Fruit fly (Drosophila melanogaster) whole organism, prepupa: ENCODE data around the gene Pdh.

Experiments
- Blimp-1 ChIP-seq: fragments of 200-800 bp; sonication (Bioruptor generic); optimal IDR thresholded peaks from 3 replicates; lab custom pipeline; 2017; ENCODE audit warnings: missing biosample characterization, missing genetic modification characterization, mild to moderate bottlenecking, moderate library complexity, missing genetic modification reagents
- CG10631 ChIP-seq: fragments of 200-800 bp; sonication (Bioruptor generic); optimal IDR thresholded peaks from 2 replicates; lab custom pipeline; 2016; ENCODE audit warnings: missing biosample characterization, missing genetic modification characterization
- CG10669 ChIP-seq: fragments of 200-800 bp; sonication (Bioruptor generic); optimal IDR thresholded peaks from 3 replicates; lab custom pipeline; 2018; ENCODE audit warnings: missing biosample characterization, mild to moderate bottlenecking, missing genetic modification characterization, moderate library complexity
- CG11294 ChIP-seq: fragments of 200-800 bp; sonication (Bioruptor generic); IDR thresholded peaks from 2 replicates; pipeline ENCODE4 v1.3.6; 2022; ENCODE audit warnings: missing biosample characterization, missing genetic modification characterization
- CG11902 ChIP-seq: fragments of 200-800 bp; sonication (Bioruptor generic); optimal IDR thresholded peaks from 3 replicates; lab custom pipeline; 2016; ENCODE audit warnings: missing biosample characterization, missing genetic modification characterization
- CG15336 ChIP-seq: fragments of 200-800 bp; sonication (Bioruptor generic); IDR thresholded peaks from 2 replicates; pipeline ENCODE4 v1.3.6; 2022; ENCODE audit warnings: missing biosample characterization, missing genetic modification characterization
- CG1621 ChIP-seq: fragments of 200-800 bp; sonication (Bioruptor generic); optimal IDR thresholded peaks from 3 replicates; lab custom pipeline; 2018; ENCODE audit warnings: missing biosample characterization, mild to moderate bottlenecking, missing genetic modification characterization
- CG16779 ChIP-seq: fragments of 200-800 bp; sonication (Bioruptor generic); optimal IDR thresholded peaks from 3 replicates; lab custom pipeline; 2017; ENCODE audit warnings: missing biosample characterization, mild to moderate bottlenecking, missing genetic modification characterization
- CG3032 ChIP-seq: fragments of 200-800 bp; optimal IDR thresholded peaks from 2 replicates; lab custom pipeline; 2019; ENCODE audit warnings: missing biosample characterization, mild to moderate bottlenecking, missing genetic modification characterization, moderate library complexity
- CG31627 ChIP-seq: fragments of 200-800 bp; sonication (Bioruptor generic); optimal IDR thresholded peaks from 3 replicates; lab custom pipeline; 2016; ENCODE audit warnings: missing biosample characterization, missing genetic modification characterization
- CG32006 ChIP-seq: fragments of 200-800 bp; sonication (Bioruptor generic); optimal IDR thresholded peaks from 3 replicates; lab custom pipeline; 2017; ENCODE audit warnings: missing biosample characterization, mild to moderate bottlenecking, missing genetic modification characterization
- CG34406 ChIP-seq: fragments of 200-800 bp; sonication (Bioruptor generic); optimal IDR thresholded peaks from 3 replicates; lab custom pipeline; 2016; ENCODE audit warnings: missing biosample characterization, missing genetic modification characterization
- CG4318 ChIP-seq: fragments of 200-800 bp; sonication (Bioruptor generic); optimal IDR thresholded peaks from 3 replicates; lab custom pipeline; 2017; ENCODE audit warnings: missing biosample characterization, mild to moderate bottlenecking, missing genetic modification characterization
- CG6163 ChIP-seq: fragments of 200-800 bp; sonication (Bioruptor generic); IDR thresholded peaks from 3 replicates; pipeline ENCODE4 v1.3.6; 2022; ENCODE audit warnings: missing biosample characterization, missing genetic modification characterization
- CG6276 ChIP-seq: fragments of 200-800 bp; sonication (Bioruptor generic); optimal IDR thresholded peaks from 2 replicates; lab custom pipeline; 2017; ENCODE audit warnings: missing biosample characterization, mild to moderate bottlenecking, missing genetic modification characterization
- CG6792 ChIP-seq: fragments of 200-800 bp; sonication (Bioruptor generic); optimal IDR thresholded peaks from 3 replicates; lab custom pipeline; 2016; ENCODE audit warnings: missing biosample characterization, missing genetic modification characterization
- CG6854 ChIP-seq: fragments of 200-800 bp; sonication (Bioruptor generic); optimal IDR thresholded peaks from 2 replicates; lab custom pipeline; 2017; ENCODE audit warnings: missing biosample characterization, mild to moderate bottlenecking, missing genetic modification characterization
- CG7368 ChIP-seq: fragments of 200-800 bp; sonication (Bioruptor generic); optimal IDR thresholded peaks from 3 replicates; lab custom pipeline; 2016; ENCODE audit warnings: missing biosample characterization, missing genetic modification characterization
- CG8119 ChIP-seq: fragments of 200-800 bp; sonication (Bioruptor generic); IDR thresholded peaks from 3 replicates; pipeline ENCODE4 v1.3.6; 2022; ENCODE audit warnings: missing biosample characterization, missing genetic modification characterization
- CG8319 ChIP-seq: fragments of 200-800 bp; sonication (Bioruptor generic); optimal IDR thresholded peaks from 3 replicates; lab custom pipeline; 2016; ENCODE audit warnings: missing biosample characterization, missing genetic modification characterization
- CG8632 ChIP-seq: fragments of 200-800 bp; sonication (Bioruptor generic); optimal IDR thresholded peaks from 3 replicates; lab custom pipeline; 2016; ENCODE audit warnings: missing biosample characterization, missing genetic modification characterization
- CG9139 ChIP-seq: fragments of 200-800 bp; sonication (Bioruptor generic); optimal IDR thresholded peaks from 3 replicates; lab custom pipeline; 2017; ENCODE audit warnings: missing biosample characterization, mild to moderate bottlenecking, missing genetic modification characterization
- Eip78C ChIP-seq: fragments of 200-800 bp; sonication (Bioruptor generic); peaks from one replicate; lab custom pipeline; 2016; ENCODE audit warnings: missing biosample characterization, missing genetic modification characterization
- Eip93F ChIP-seq: fragments of 200-800 bp; sonication (Bioruptor generic); optimal IDR thresholded peaks from 2 replicates; lab custom pipeline; 2016; ENCODE audit warnings: missing biosample characterization, mild to moderate bottlenecking, missing genetic modification characterization
- Ets21C ChIP-seq: fragments of 200-800 bp; sonication (Bioruptor generic); optimal IDR thresholded peaks from 3 replicates; lab custom pipeline; 2016; ENCODE audit warnings: missing biosample characterization, missing genetic modification characterization
- Ets96B ChIP-seq: fragments of 200-800 bp; optimal IDR thresholded peaks from 2 replicates; lab custom pipeline; 2019; ENCODE audit warnings: missing biosample characterization, mild to moderate bottlenecking, missing genetic modification characterization, moderate library complexity
- Gug ChIP-seq: fragments of 200-800 bp; sonication (Bioruptor generic); IDR thresholded peaks from 2 replicates; pipeline ENCODE4 v1.3.6; 2022; ENCODE audit warnings: missing biosample characterization, missing genetic modification characterization
- Hr38 ChIP-seq: sonication (Bioruptor generic); optimal IDR thresholded peaks from 2 replicates; lab custom pipeline; 2016; ENCODE audit warnings: missing biosample characterization, missing genetic modification characterization
- Hr39 ChIP-seq: fragments of 200-800 bp; sonication (Bioruptor generic); optimal IDR thresholded peaks from 2 replicates; lab custom pipeline; 2016; ENCODE audit warnings: missing biosample characterization, missing genetic modification characterization
- Met ChIP-seq: fragments of 200-800 bp; sonication (Bioruptor generic); optimal IDR thresholded peaks from 3 replicates; lab custom pipeline; 2016; ENCODE audit warnings: missing biosample characterization, missing genetic modification characterization
- OdsH ChIP-seq: fragments of 200-800 bp; sonication (Bioruptor generic); optimal IDR thresholded peaks from 3 replicates; lab custom pipeline; 2016; ENCODE audit warnings: missing biosample characterization, missing genetic modification characterization
- Smox ChIP-seq: fragments of 200-800 bp; sonication (Bioruptor generic); optimal IDR thresholded peaks from 3 replicates; lab custom pipeline; 2016; ENCODE audit warnings: missing biosample characterization, missing genetic modification characterization
- Sox102F ChIP-seq: fragments of 200-800 bp; sonication (Bioruptor generic); optimal IDR thresholded peaks from 2 replicates; lab custom pipeline; 2016; ENCODE audit warnings: missing biosample characterization, mild to moderate bottlenecking, missing genetic modification characterization
- Sox14 ChIP-seq: fragments of 200-800 bp; sonication (Bioruptor generic); optimal IDR thresholded peaks from 3 replicates; lab custom pipeline; 2016; ENCODE audit warnings: missing biosample characterization, missing genetic modification characterization
- Sox15 ChIP-seq: fragments of 200-800 bp; sonication (Bioruptor generic); optimal IDR thresholded peaks from 3 replicates; lab custom pipeline; 2016; ENCODE audit warnings: missing biosample characterization, missing genetic modification characterization
- achi ChIP-seq: fragments of 200-800 bp; sonication (Bioruptor generic); optimal IDR thresholded peaks from 3 replicates; lab custom pipeline; 2016; ENCODE audit warnings: missing biosample characterization, missing genetic modification characterization
- acj6 ChIP-seq: fragments of 200-800 bp; sonication (Bioruptor generic); optimal IDR thresholded peaks from 3 replicates; lab custom pipeline; 2016; ENCODE audit warnings: missing biosample characterization, missing genetic modification characterization
- cyc ChIP-seq: fragments of 200-800 bp; sonication (Bioruptor generic); optimal IDR thresholded peaks from 3 replicates; lab custom pipeline; 2016; ENCODE audit warnings: missing biosample characterization, missing genetic modification characterization
- dac ChIP-seq: fragments of 200-800 bp; sonication (Bioruptor generic); optimal IDR thresholded peaks from 2 replicates; lab custom pipeline; 2017; ENCODE audit warnings: missing biosample characterization, mild to moderate bottlenecking, missing genetic modification characterization
- dsx ChIP-seq: fragments of 200-800 bp; optimal IDR thresholded peaks from 3 replicates; lab custom pipeline; 2019; ENCODE audit warnings: missing biosample characterization, mild to moderate bottlenecking, missing genetic modification characterization, moderate library complexity; ENCODE audit not compliant: poor library complexity, severe bottlenecking
- eg ChIP-seq: fragments of 200-800 bp; sonication (Bioruptor generic); IDR thresholded peaks from 3 replicates; pipeline ENCODE4 v1.3.6; 2022; ENCODE audit warnings: missing biosample characterization, missing genetic modification characterization
- esn ChIP-seq: fragments of 200-800 bp; sonication (Bioruptor generic); optimal IDR thresholded peaks from 2 replicates; lab custom pipeline; 2016; ENCODE audit warnings: missing biosample characterization, mild to moderate bottlenecking, missing genetic modification characterization, moderate library complexity
- fd59A ChIP-seq: fragments of 200-800 bp; sonication (Bioruptor generic); optimal IDR thresholded peaks from 2 replicates; lab custom pipeline; 2017; ENCODE audit warnings: missing biosample characterization, mild to moderate bottlenecking, missing genetic modification characterization, missing genetic modification reagents
- fd85E ChIP-seq: fragments of 200-800 bp; sonication (Bioruptor generic); optimal IDR thresholded peaks from 3 replicates; lab custom pipeline; 2016; ENCODE audit warnings: missing biosample characterization, missing genetic modification characterization
- fkh ChIP-seq: fragments of 200-800 bp; sonication (Bioruptor generic); optimal IDR thresholded peaks from 3 replicates; lab custom pipeline; 2017; ENCODE audit warnings: missing biosample characterization, mild to moderate bottlenecking, missing genetic modification characterization, moderate library complexity
- lz ChIP-seq: fragments of 200-800 bp; sonication (Bioruptor generic); optimal IDR thresholded peaks from 3 replicates; lab custom pipeline; 2016; ENCODE audit warnings: missing biosample characterization, missing genetic modification characterization
- pdm3 ChIP-seq: fragments of 200-800 bp; sonication (Bioruptor generic); optimal IDR thresholded peaks from 3 replicates; lab custom pipeline; 2016; ENCODE audit warnings: missing biosample characterization, missing genetic modification characterization
- salr ChIP-seq, 2 experiments: fragments of 200-800 bp; sonication (Bioruptor generic); optimal IDR thresholded peaks; 3 replicates each; lab custom pipeline; 2016 to 2018; ENCODE audit warnings: missing biosample characterization in 2 of 2, missing genetic modification characterization in 2 of 2, mild to moderate bottlenecking in 1 of 2
- spab ChIP-seq: fragments of 200-800 bp; sonication (Bioruptor generic); optimal IDR thresholded peaks from 2 replicates; lab custom pipeline; 2017; ENCODE audit warnings: missing biosample characterization, mild to moderate bottlenecking, missing genetic modification characterization, missing genetic modification reagents
- ss ChIP-seq, 2 experiments: fragments of 200-800 bp; sonication (Bioruptor generic); optimal IDR thresholded peaks; 2 replicates in 1 of 2; 3 replicates in 1 of 2; lab custom pipeline; 2017 to 2018; ENCODE audit warnings: mild to moderate bottlenecking in 2 of 2, missing biosample characterization in 2 of 2, missing genetic modification characterization in 2 of 2, moderate library complexity in 1 of 2
- topi ChIP-seq: fragments of 200-800 bp; sonication (Bioruptor generic); optimal IDR thresholded peaks from 3 replicates; lab custom pipeline; 2016; ENCODE audit warnings: missing biosample characterization, missing genetic modification characterization

Gene Pdh

dm6 chr3L:16361200-16361815, 7.2 kb upstream of the Pdh start:
- TF ChIP-seq dac (GFP tag; lab: Kevin White, UChicago) (no peak), Hr38 (GFP tag; lab: Kevin White, UChicago) (no peak), Eip78C (peak; percentile 96), CG8632 (GFP tag; lab: Kevin White, UChicago) (peak; percentile 86), achi (GFP tag; lab: Kevin White, UChicago) (peak; percentile 89), CG6854 (GFP tag; lab: Kevin White, UChicago) (peak; percentile 68), fd85E (peak; percentile 15), Blimp-1 (GFP tag; lab: Kevin White, UChicago) (peak; percentile 27), Sox14 (GFP tag; lab: Kevin White, UChicago) (peak; percentile 82), acj6 (GFP tag; lab: Kevin White, UChicago) (peak; percentile 92), topi (peak; percentile 79), lz (GFP tag; lab: Kevin White, UChicago) (peak; percentile 71), fkh (no peak), CG6276 (GFP tag; lab: Kevin White, UChicago) (no peak), ss (GFP tag; optimal IDR thresholded peaks at IDR 0.05; lab: Kevin White, UChicago) (peak; percentile 95 to 97), eg (GFP tag; lab: Robert Waterston, UW) (0 out of 3 replicates have a peak, but pooled peaks have one; percentile 25), CG8319 (GFP tag; lab: Kevin White, UChicago) (peak; percentile 79), Sox15 (peak; percentile 75), CG32006 (GFP tag; lab: Kevin White, UChicago) (peak; percentile 71), CG1621 (peak; percentile 91), Gug (GFP tag; lab: Robert Waterston, UW) (no peak), CG8119 (peak; percentile 72; the same call in 2 of the 3 replicates), Sox102F (peak; percentile 66), CG6163 (GFP tag; lab: Robert Waterston, UW) (peak; percentile 79), CG34406 (peak; percentile 89), CG16779 (tag; lab: Kevin White, UChicago) (peak; percentile 83), OdsH (GFP tag; lab: Kevin White, UChicago) (peak; percentile 90), salr (GFP tag; optimal IDR thresholded peaks at IDR 0.05; lab: Kevin White, UChicago) (peak; percentile 79 to 86), cyc (GFP tag; lab: Kevin White, UChicago) (peak; percentile 70), CG10669 (GFP tag; lab: Kevin White, UChicago) (peak; percentile 89), CG11294 (GFP tag; lab: Robert Waterston, UW) (peak; percentile 21; the same call in 1 of the 2 replicates), CG7368 (GFP tag; lab: Kevin White, UChicago) (peak; percentile 72), CG4318 (GFP tag; lab: Kevin White, UChicago) (peak; percentile 18), CG10631 (GFP tag; lab: Kevin White, UChicago) (peak; percentile 93), CG6792 (GFP tag; lab: Kevin White, UChicago) (peak; percentile 84), dsx (GFP tag; lab: Kevin White, UChicago) (peak; percentile 95), CG11902 (peak; percentile 70), fd59A (peak; percentile 96), Ets21C (GFP tag; lab: Kevin White, UChicago) (peak; percentile 38), Met (GFP tag; lab: Kevin White, UChicago) (peak; percentile 74), Smox (GFP tag; lab: Kevin White, UChicago) (peak; percentile 75), CG3032 (tag; lab: Kevin White, UChicago) (peak; percentile 97), CG15336 (peak; percentile 47; the same call in 1 of the 2 replicates), spab (GFP tag; lab: Kevin White, UChicago) (peak; percentile 95), Ets96B (peak; percentile 96), CG9139 (GFP tag; lab: Kevin White, UChicago) (peak; percentile 93), Eip93F (no peak), pdm3 (GFP tag; lab: Kevin White, UChicago) (peak; percentile 84), CG31627 (GFP tag; lab: Kevin White, UChicago) (peak; percentile 58), Hr39 (GFP tag; lab: Kevin White, UChicago) (peak; percentile 61), esn (GFP tag; lab: Kevin White, UChicago) (peak; percentile 80)
